Fruit fly (Drosophila melanogaster) whole organism, embryonic: ENCODE measurements around the gene CG7557.

ENCODE experiments used
- Aef1 ChIP-seq: fragments of 200-800 bp; sonication (Bioruptor generic); IDR thresholded peaks from 3 replicates; pipeline ENCODE4 v1.3.6; 2022; ENCODE audit warnings: missing biosample characterization, missing genetic modification characterization
- Bdp1 ChIP-seq: fragments of 200-800 bp; sonication (Bioruptor generic); optimal IDR thresholded peaks from 3 replicates; lab custom pipeline; 2016; ENCODE audit warnings: missing biosample characterization, missing genetic modification characterization
- CG10147 ChIP-seq: fragments of 200-800 bp; sonication (Bioruptor generic); optimal IDR thresholded peaks from 2 replicates; lab custom pipeline; 2019; ENCODE audit warnings: missing biosample characterization, mild to moderate bottlenecking, missing genetic modification characterization, moderate library complexity
- CG10979 ChIP-seq: fragments of 200-800 bp; sonication (Bioruptor generic); optimal IDR thresholded peaks from 2 replicates; lab custom pipeline; 2018; ENCODE audit warnings: missing biosample characterization, mild to moderate bottlenecking, missing genetic modification characterization, moderate library complexity
- CG12155 ChIP-seq: fragments of 200-800 bp; sonication (Bioruptor generic); optimal IDR thresholded peaks from 3 replicates; lab custom pipeline; 2016; ENCODE audit warnings: missing biosample characterization, missing genetic modification characterization
- CG12219 ChIP-seq: fragments of 200-800 bp; sonication (Bioruptor generic); optimal IDR thresholded peaks from 3 replicates; lab custom pipeline; 2018; ENCODE audit warnings: missing biosample characterization, mild to moderate bottlenecking, missing genetic modification characterization
- CG13287 ChIP-seq: fragments of 200-800 bp; sonication (Bioruptor generic); IDR thresholded peaks from 2 replicates; pipeline ENCODE4 v1.3.6; 2022; ENCODE audit warnings: missing biosample characterization, missing genetic modification characterization; ENCODE audit not compliant: partially characterized antibody
- CG13296 ChIP-seq: fragments of 200-800 bp; sonication (Bioruptor generic); optimal IDR thresholded peaks from 3 replicates; lab custom pipeline; 2018; ENCODE audit warnings: missing biosample characterization, mild to moderate bottlenecking, missing genetic modification characterization
- CG13424 ChIP-seq: fragments of 200-800 bp; sonication (Bioruptor generic); optimal IDR thresholded peaks from 2 replicates; lab custom pipeline; 2019; ENCODE audit warnings: missing biosample characterization, mild to moderate bottlenecking, missing genetic modification characterization, moderate library complexity
- CG13624 ChIP-seq: fragments of 200-800 bp; sonication (Bioruptor generic); optimal IDR thresholded peaks from 2 replicates; lab custom pipeline; 2016; ENCODE audit warnings: missing biosample characterization, missing genetic modification characterization
- CG15269 ChIP-seq: fragments of 200-800 bp; sonication (Bioruptor generic); optimal IDR thresholded peaks from 2 replicates; lab custom pipeline; 2018; ENCODE audit warnings: missing biosample characterization, mild to moderate bottlenecking, missing genetic modification characterization, moderate library complexity
- CG17802 ChIP-seq: fragments of 200-800 bp; sonication (Bioruptor generic); optimal IDR thresholded peaks from 2 replicates; lab custom pipeline; 2018; ENCODE audit warnings: missing biosample characterization, mild to moderate bottlenecking, missing genetic modification characterization, moderate library complexity
- CG18476 ChIP-seq: fragments of 200-800 bp; sonication (Bioruptor generic); optimal IDR thresholded peaks from 2 replicates; lab custom pipeline; 2016; ENCODE audit warnings: missing biosample characterization, mild to moderate bottlenecking, missing genetic modification characterization
- CG2712 ChIP-seq: fragments of 200-800 bp; optimal IDR thresholded peaks from 3 replicates; lab custom pipeline; 2019; ENCODE audit warnings: missing biosample characterization, mild to moderate bottlenecking, missing genetic modification characterization, moderate library complexity
- CG31441 ChIP-seq: fragments of 200-800 bp; sonication (Bioruptor generic); IDR thresholded peaks from 2 replicates; pipeline ENCODE4 v1.3.6; 2022; ENCODE audit warnings: missing biosample characterization, missing genetic modification characterization
- CG32772 ChIP-seq: fragments of 200-800 bp; sonication (Bioruptor generic); IDR thresholded peaks from 2 replicates; pipeline ENCODE4 v1.3.6; 2022; ENCODE audit warnings: missing biosample characterization, missing genetic modification characterization
- CG6791 ChIP-seq: fragments of 200-800 bp; sonication (Bioruptor generic); IDR thresholded peaks from 3 replicates; pipeline ENCODE4 v1.3.6; 2022; ENCODE audit warnings: missing biosample characterization, missing genetic modification characterization; ENCODE audit not compliant: partially characterized antibody
- CG6854 ChIP-seq: fragments of 200-800 bp; sonication (Bioruptor generic); optimal IDR thresholded peaks from 3 replicates; lab custom pipeline; 2017; ENCODE audit warnings: missing biosample characterization, mild to moderate bottlenecking, missing genetic modification characterization
- CG7928 ChIP-seq: fragments of 200-800 bp; sonication (Bioruptor generic); optimal IDR thresholded peaks from 2 replicates; lab custom pipeline; 2017; ENCODE audit warnings: missing biosample characterization, mild to moderate bottlenecking, missing genetic modification characterization
- CG7987 ChIP-seq: fragments of 200-800 bp; sonication (Bioruptor generic); optimal IDR thresholded peaks from 2 replicates; lab custom pipeline; 2018; ENCODE audit warnings: missing biosample characterization, mild to moderate bottlenecking, missing genetic modification characterization, moderate library complexity
- CG8089 ChIP-seq: fragments of 200-800 bp; sonication (Bioruptor generic); optimal IDR thresholded peaks from 3 replicates; lab custom pipeline; 2016; ENCODE audit warnings: missing biosample characterization, missing genetic modification characterization
- CrebB ChIP-seq: fragments of 200-800 bp; sonication (Bioruptor generic); optimal IDR thresholded peaks from 3 replicates; lab custom pipeline; 2018; ENCODE audit warnings: missing biosample characterization, mild to moderate bottlenecking, missing genetic modification characterization
- Eip74EF ChIP-seq, 2 experiments: fragments of 200-800 bp in 1 of 2; fragments of >200 bp in 1 of 2; sonication (Bioruptor generic) in 1 of 2; optimal IDR thresholded peaks; 2 replicates each; lab custom pipeline; 2017 to 2019; ENCODE audit warnings: missing biosample characterization in 2 of 2, missing genetic modification characterization in 2 of 2, mild to moderate bottlenecking in 1 of 2, moderate library complexity in 1 of 2
- Fer3 ChIP-seq: fragments of 200-800 bp; sonication (Bioruptor generic); optimal IDR thresholded peaks from 2 replicates; lab custom pipeline; 2018; ENCODE audit warnings: missing biosample characterization, mild to moderate bottlenecking, missing genetic modification characterization, moderate library complexity
- Hmr ChIP-seq: fragments of 200-800 bp; sonication (Bioruptor generic); optimal IDR thresholded peaks from 3 replicates; lab custom pipeline; 2017; ENCODE audit warnings: mild to moderate bottlenecking, missing biosample characterization, missing genetic modification reagents, missing genetic modification characterization
- MESR4 ChIP-seq: fragments of 200-800 bp; sonication (Bioruptor generic); optimal IDR thresholded peaks from 2 replicates; lab custom pipeline; 2018; ENCODE audit warnings: missing biosample characterization, mild to moderate bottlenecking, missing genetic modification characterization, moderate library complexity
- Nf-YA ChIP-seq: fragments of 200-800 bp; sonication (Bioruptor generic); IDR thresholded peaks from 2 replicates; pipeline ENCODE4 v1.3.6; 2022; ENCODE audit warnings: missing biosample characterization, missing genetic modification characterization
- Oli ChIP-seq: fragments of 200-800 bp; sonication (Bioruptor generic); optimal IDR thresholded peaks from 2 replicates; lab custom pipeline; 2018; ENCODE audit warnings: missing biosample characterization, mild to moderate bottlenecking, missing genetic modification characterization, moderate library complexity
- Sox102F ChIP-seq: fragments of 200-800 bp; sonication (Bioruptor generic); optimal IDR thresholded peaks from 2 replicates; lab custom pipeline; 2018; ENCODE audit warnings: missing biosample characterization, mild to moderate bottlenecking, missing genetic modification characterization, moderate library complexity
- Taf1 ChIP-seq: fragments of 200-800 bp; sonication (Bioruptor generic); IDR thresholded peaks from 2 replicates; pipeline ENCODE4 v1.3.6; 2022; ENCODE audit warnings: missing biosample characterization, missing genetic modification characterization
- ab ChIP-seq: fragments of 200-800 bp; sonication (Bioruptor generic); optimal IDR thresholded peaks from 2 replicates; lab custom pipeline; 2016; ENCODE audit warnings: missing biosample characterization, missing genetic modification characterization
- ac ChIP-seq: fragments of 200-800 bp; sonication (Bioruptor generic); optimal IDR thresholded peaks from 3 replicates; lab custom pipeline; 2017; ENCODE audit warnings: missing biosample characterization, mild to moderate bottlenecking, missing genetic modification characterization
- ap ChIP-seq: fragments of 200-800 bp; sonication (Bioruptor generic); IDR thresholded peaks from 2 replicates; pipeline ENCODE4 v1.3.6; 2022; ENCODE audit warnings: missing biosample characterization, missing genetic modification characterization
- ash1 ChIP-seq: fragments of 200-800 bp; sonication (Bioruptor generic); optimal IDR thresholded peaks from 2 replicates; lab custom pipeline; 2018; ENCODE audit warnings: missing biosample characterization, mild to moderate bottlenecking, missing genetic modification characterization
- az2 ChIP-seq: fragments of 200-800 bp; sonication (Bioruptor generic); optimal IDR thresholded peaks from 3 replicates; lab custom pipeline; 2016; ENCODE audit warnings: missing biosample characterization, missing genetic modification characterization
- dmrt11E ChIP-seq: fragments of 200-800 bp; sonication (Bioruptor generic); optimal IDR thresholded peaks from 3 replicates; lab custom pipeline; 2018; ENCODE audit warnings: missing biosample characterization, mild to moderate bottlenecking, missing genetic modification characterization, moderate library complexity
- dmrt99B ChIP-seq: fragments of 200-800 bp; sonication (Bioruptor generic); optimal IDR thresholded peaks from 2 replicates; lab custom pipeline; 2018; ENCODE audit warnings: missing biosample characterization, mild to moderate bottlenecking, missing genetic modification characterization, moderate library complexity
- eve ChIP-seq, 2 experiments: fragments of >200 bp; optimal IDR thresholded peaks; 2 replicates each; lab custom pipeline; 2017; ENCODE audit warnings: missing biosample characterization in 2 of 2, missing genetic modification characterization in 2 of 2
- grau ChIP-seq: fragments of 200-800 bp; optimal IDR thresholded peaks from 3 replicates; lab custom pipeline; 2019; ENCODE audit warnings: missing biosample characterization, mild to moderate bottlenecking, missing genetic modification characterization, moderate library complexity
- gsb-n ChIP-seq: fragments of 200-800 bp; sonication (Bioruptor generic); optimal IDR thresholded peaks from 3 replicates; lab custom pipeline; 2018; ENCODE audit warnings: missing biosample characterization, mild to moderate bottlenecking, missing genetic modification characterization
- hth ChIP-seq: fragments of >200 bp; optimal IDR thresholded peaks from 2 replicates; lab custom pipeline; 2017; ENCODE audit warnings: inconsistent platforms
- kah ChIP-seq: fragments of 200-800 bp; sonication (Bioruptor generic); optimal IDR thresholded peaks from 2 replicates; lab custom pipeline; 2018; ENCODE audit warnings: missing biosample characterization, mild to moderate bottlenecking, missing genetic modification characterization
- otp ChIP-seq: fragments of 200-800 bp; sonication (Bioruptor generic); IDR thresholded peaks from 3 replicates; pipeline ENCODE4, ENCODE4 v1.3.6; 2022; ENCODE audit warnings: missing biosample characterization, missing genetic modification characterization
- phol ChIP-seq: fragments of 200-800 bp; sonication (Bioruptor generic); optimal IDR thresholded peaks from 3 replicates; lab custom pipeline; 2018; ENCODE audit warnings: missing biosample characterization, mild to moderate bottlenecking, missing genetic modification characterization, moderate library complexity
- pita ChIP-seq: fragments of 200-800 bp; sonication (Bioruptor generic); optimal IDR thresholded peaks from 2 replicates; lab custom pipeline; 2017; ENCODE audit warnings: missing biosample characterization, mild to moderate bottlenecking, missing genetic modification characterization
- row ChIP-seq: fragments of 200-800 bp; sonication (Bioruptor generic); IDR thresholded peaks from 3 replicates; pipeline ENCODE4 v1.3.6; 2022; ENCODE audit warnings: missing biosample characterization, missing genetic modification characterization
- salm ChIP-seq: fragments of 200-800 bp; sonication (Bioruptor generic); optimal IDR thresholded peaks from 2 replicates; lab custom pipeline; 2018; ENCODE audit warnings: missing biosample characterization, mild to moderate bottlenecking, missing genetic modification characterization
- sens ChIP-seq: fragments of 200-800 bp; sonication (Bioruptor generic); peaks from one replicate; lab custom pipeline; 2016; ENCODE audit warnings: missing biosample characterization, missing genetic modification characterization
- ssp ChIP-seq: fragments of 200-800 bp; sonication (Bioruptor generic); IDR thresholded peaks from 2 replicates; pipeline ENCODE4 v1.3.6; 2022; ENCODE audit warnings: missing biosample characterization, missing genetic modification characterization
- tap ChIP-seq: fragments of 200-800 bp; optimal IDR thresholded peaks from 3 replicates; lab custom pipeline; 2019; ENCODE audit warnings: missing biosample characterization, mild to moderate bottlenecking, missing genetic modification characterization, moderate library complexity

CG7557 gene

dm6 chr3L:11407202-11407829 lies 37.6 kb upstream of the CG7557 start (continued):
- TF ChIP-seq CG6791 (GFP tag; lab: Robert Waterston, UW): no peak
- no peak for TF ChIP-seq CG13287 (GFP tag; lab: Robert Waterston, UW)
- no peak; the same call in 2 of the 3 replicates for TF ChIP-seq row (GFP tag; lab: Robert Waterston, UW)
- no peak for TF ChIP-seq Nf-YA (GFP tag; lab: Robert Waterston, UW)
- TF ChIP-seq ap (GFP tag; lab: Robert Waterston, UW): no peak
- TF ChIP-seq CrebB (tag; lab: Kevin White, UChicago): no peak
- TF ChIP-seq CG12219 (GFP tag; lab: Kevin White, UChicago): no peak
- TF ChIP-seq CG10979 (tag; lab: Kevin White, UChicago): peak; percentile 16
- no peak for TF ChIP-seq CG7928 (GFP tag; lab: Kevin White, UChicago)
- TF ChIP-seq CG8089 (GFP tag; lab: Kevin White, UChicago): no peak
- no peak for TF ChIP-seq ab (GFP tag; lab: Kevin White, UChicago)
- no peak for TF ChIP-seq Eip74EF (GFP tag; optimal IDR thresholded peaks at IDR 0.05; lab: Kevin White, UChicago)
- peak; percentile 11 for TF ChIP-seq dmrt11E
- peak; percentile 24 for TF ChIP-seq phol
- TF ChIP-seq Hmr (GFP tag; lab: Kevin White, UChicago): no peak
- TF ChIP-seq CG31441 (GFP tag; lab: Robert Waterston, UW): 0 out of 2 replicates have a peak, but pooled peaks have one; percentile 37
- TF ChIP-seq CG18476 (GFP tag; lab: Kevin White, UChicago): no peak
- no peak for TF ChIP-seq MESR4 (GFP tag; lab: Kevin White, UChicago)
- TF ChIP-seq CG2712 (tag; lab: Kevin White, UChicago): peak; percentile 40
- TF ChIP-seq CG13296 (GFP tag; lab: Kevin White, UChicago): no peak
- TF ChIP-seq tap (tag; lab: Kevin White, UChicago): no peak
- no peak for TF ChIP-seq CG6854 (GFP tag; lab: Kevin White, UChicago)
- no peak for TF ChIP-seq hth (lab: Kevin White, UChicago)
- TF ChIP-seq ssp (GFP tag; lab: Robert Waterston, UW): no peak
- peak; percentile 35 for TF ChIP-seq gsb-n (tag; lab: Kevin White, UChicago)
- TF ChIP-seq Aef1 (GFP tag; lab: Robert Waterston, UW): no peak
- TF ChIP-seq ash1 (GFP tag; lab: Kevin White, UChicago): no peak
- TF ChIP-seq CG13624 (GFP tag; lab: Kevin White, UChicago): no peak
- peak; percentile 65 for TF ChIP-seq Sox102F (GFP tag; lab: Kevin White, UChicago)
- no peak for TF ChIP-seq CG10147 (GFP tag; lab: Kevin White, UChicago)
- TF ChIP-seq CG7987 (GFP tag; lab: Kevin White, UChicago): no peak
- TF ChIP-seq CG15269 (tag; lab: Kevin White, UChicago): no peak
- TF ChIP-seq CG12155 (GFP tag; lab: Kevin White, UChicago): no peak
- TF ChIP-seq Oli: peak; percentile 49
- no peak for TF ChIP-seq otp (GFP tag; lab: Robert Waterston, UW)
- TF ChIP-seq kah: no peak
- TF ChIP-seq Fer3 (tag; lab: Kevin White, UChicago): no peak
- peak; percentile 36 for TF ChIP-seq dmrt99B (tag; lab: Kevin White, UChicago)
- TF ChIP-seq salm: no peak
- TF ChIP-seq CG32772: no peak
- no peak for TF ChIP-seq Taf1 (GFP tag; lab: Robert Waterston, UW)
- TF ChIP-seq CG13424: peak; percentile 21
- peak; percentile 77 for TF ChIP-seq sens
- peak; percentile 78 for TF ChIP-seq grau (tag; lab: Kevin White, UChicago)
- peak in 1 of 2 experiments; percentile 61 for TF ChIP-seq eve (GFP tag; optimal IDR thresholded peaks at IDR 0.05; lab: Kevin White, UChicago)
- no peak for TF ChIP-seq ac (GFP tag; lab: Kevin White, UChicago)
- TF ChIP-seq az2 (GFP tag; lab: Kevin White, UChicago): peak; percentile 22
- no peak for TF ChIP-seq CG17802 (tag; lab: Kevin White, UChicago)
- TF ChIP-seq pita: no peak
- TF ChIP-seq Bdp1 (GFP tag; lab: Kevin White, UChicago): no peak
